Worm (Caenorhabditis elegans) whole organism, L4 larva: ENCODE results near the gene nhr-238.

Experiments used
- D1046.2 ChIP-seq: fragments of 200-800 bp; sonication (Bioruptor generic); IDR thresholded peaks from 2 replicates; pipeline ENCODE4 v1.3.6; 2022; ENCODE audit warnings: missing genetic modification characterization, missing compliant biosample characterization
- F37D6.2 ChIP-seq: sonication (generic microtip); optimal IDR thresholded peaks from 2 replicates; lab custom pipeline; 2016; ENCODE audit warnings: mild to moderate bottlenecking, missing genetic modification characterization, missing compliant biosample characterization
- T26A8.4 ChIP-seq: fragments of 200-800 bp; sonication (Bioruptor generic); IDR thresholded peaks from 2 replicates; pipeline ENCODE4 v1.3.6; 2022; ENCODE audit warnings: missing genetic modification characterization, missing compliant biosample characterization
- Y5F2A.4 ChIP-seq: fragments of 200-800 bp; sonication (Bioruptor generic); optimal IDR thresholded peaks from 2 replicates; lab custom pipeline; 2018; ENCODE audit warnings: mild to moderate bottlenecking, missing genetic modification characterization, missing compliant biosample characterization
- aha-1 ChIP-seq: fragments of 150-350 bp; peaks from one replicate; lab custom pipeline; 2014; ENCODE audit warnings: missing biosample characterization, missing genetic modification characterization
- ama-1 ChIP-seq: fragments of 150-350 bp; optimal IDR thresholded peaks from 2 replicates; lab custom pipeline; 2014; ENCODE audit warnings: inconsistent platforms, mixed read lengths
- arid-1 ChIP-seq: fragments of 200-800 bp; sonication (Bioruptor generic); conservative IDR thresholded peaks from 2 replicates; pipeline ENCODE4 v1.3.6; 2022; ENCODE audit warnings: missing genetic modification reagents, missing genetic modification characterization, missing compliant biosample characterization
- attf-4 ChIP-seq: sonication (generic microtip); optimal IDR thresholded peaks from 3 replicates; lab custom pipeline; 2017; ENCODE audit warnings: missing biosample characterization, missing genetic modification characterization
- ceh-32 ChIP-seq: sonication (generic microtip); optimal IDR thresholded peaks from 2 replicates; lab custom pipeline; 2016; ENCODE audit warnings: mild to moderate bottlenecking, missing genetic modification characterization, missing compliant biosample characterization; ENCODE audit not compliant: poor library complexity
- ceh-62 ChIP-seq: sonication (generic microtip); optimal IDR thresholded peaks from 2 replicates; lab custom pipeline; 2017; ENCODE audit warnings: missing biosample characterization, missing genetic modification characterization
- ceh-82 ChIP-seq: sonication (generic microtip); optimal IDR thresholded peaks from 2 replicates; lab custom pipeline; 2017; ENCODE audit warnings: missing biosample characterization, missing genetic modification characterization
- daf-12 ChIP-seq: fragments of 150-350 bp; optimal IDR thresholded peaks from 2 replicates; lab custom pipeline; 2014; ENCODE audit warnings: missing biosample characterization, missing genetic modification reagents, missing genetic modification characterization
- daf-16 ChIP-seq, 3 experiments: sonication (generic microtip); optimal IDR thresholded peaks; 2 replicates each; lab custom pipeline; 2016 to 2017; ENCODE audit warnings: missing genetic modification characterization in 3 of 3, missing genetic modification reagents in 3 of 3, mild to moderate bottlenecking in 2 of 3, missing compliant biosample characterization in 2 of 3, missing biosample characterization in 1 of 3, moderate library complexity in 1 of 3
- daf-19 ChIP-seq: fragments of 200-800 bp; sonication (Bioruptor generic); conservative IDR thresholded peaks from 2 replicates; pipeline ENCODE4 v1.3.6; 2022; ENCODE audit warnings: missing genetic modification characterization, missing compliant biosample characterization
- dmd-6 ChIP-seq: fragments of 200-800 bp; sonication (Bioruptor generic); IDR thresholded peaks from 2 replicates; pipeline ENCODE4 v1.3.6; 2022; ENCODE audit warnings: missing genetic modification reagents, missing genetic modification characterization, missing compliant biosample characterization
- dpl-1 ChIP-seq: fragments of 150-350 bp; optimal IDR thresholded peaks from 2 replicates; lab custom pipeline; 2014; ENCODE audit warnings: missing biosample characterization, missing genetic modification reagents, missing genetic modification characterization
- dve-1 ChIP-seq: sonication (generic microtip); optimal IDR thresholded peaks from 2 replicates; lab custom pipeline; 2017; ENCODE audit warnings: antibody characterized with exemption, mild to moderate bottlenecking, missing genetic modification characterization, missing compliant biosample characterization; ENCODE audit not compliant: insufficient read depth
- fos-1 ChIP-seq: fragments of 150-350 bp; optimal IDR thresholded peaks from 2 replicates; lab custom pipeline; 2014; ENCODE audit warnings: missing biosample characterization, missing genetic modification characterization
- gei-8 ChIP-seq: fragments of 200-800 bp; sonication (Bioruptor generic); optimal IDR thresholded peaks from 2 replicates; lab custom pipeline; 2018; ENCODE audit warnings: mild to moderate bottlenecking, missing genetic modification characterization, missing compliant biosample characterization
- hif-1 ChIP-seq, 2 experiments: sonication (generic microtip); optimal IDR thresholded peaks; 2 replicates each; lab custom pipeline; 2016 to 2017; ENCODE audit warnings: missing compliant biosample characterization in 2 of 2, missing genetic modification characterization in 2 of 2, missing genetic modification reagents in 2 of 2, missing genotype in 2 of 2, mild to moderate bottlenecking in 1 of 2
- hlh-11 ChIP-seq: fragments of 200-800 bp; sonication (Bioruptor generic); optimal IDR thresholded peaks from 2 replicates; lab custom pipeline; 2018; ENCODE audit warnings: mild to moderate bottlenecking, missing genetic modification characterization, missing compliant biosample characterization
- jun-1 ChIP-seq: fragments of 150-350 bp; optimal IDR thresholded peaks from 2 replicates; lab custom pipeline; 2014; ENCODE audit warnings: missing biosample characterization, missing genetic modification reagents, missing genetic modification characterization
- lim-7 ChIP-seq: fragments of 200-800 bp; sonication (Bioruptor generic); IDR thresholded peaks from 2 replicates; pipeline ENCODE4 v1.3.6; 2022; ENCODE audit warnings: missing genetic modification characterization, missing compliant biosample characterization
- lin-13 ChIP-seq: fragments of 150-350 bp; optimal IDR thresholded peaks from 2 replicates; lab custom pipeline; 2014; ENCODE audit warnings: missing biosample characterization, missing genetic modification reagents, missing genetic modification characterization
- lin-39 ChIP-seq: fragments of 150-350 bp; optimal IDR thresholded peaks from 2 replicates; lab custom pipeline; 2014; ENCODE audit warnings: missing biosample characterization, missing genetic modification reagents, missing genetic modification characterization
- lsy-2 ChIP-seq, 2 experiments: fragments of 150-350 bp in 1 of 2; sonication (generic microtip) in 1 of 2; optimal IDR thresholded peaks; 2 replicates each; lab custom pipeline; 2014 to 2017; ENCODE audit warnings: missing biosample characterization in 2 of 2, missing genetic modification characterization in 2 of 2
- madf-5 ChIP-seq, 2 experiments: fragments of 200-800 bp; sonication (Bioruptor generic); IDR thresholded peaks; 2 replicates each; pipeline ENCODE4 v1.3.6; 2022; ENCODE audit warnings: missing compliant biosample characterization in 2 of 2, missing genetic modification characterization in 2 of 2
- mdt-29 ChIP-seq: fragments of 200-800 bp; sonication (Bioruptor generic); IDR thresholded peaks from 2 replicates; pipeline ENCODE4 v1.3.6; 2022; ENCODE audit warnings: missing genetic modification reagents, missing genetic modification characterization, missing compliant biosample characterization
- mes-2 ChIP-seq: sonication (generic microtip); optimal IDR thresholded peaks from 2 replicates; lab custom pipeline; 2016; ENCODE audit warnings: missing genotype, mild to moderate bottlenecking, missing genetic modification characterization, missing compliant biosample characterization; ENCODE audit not compliant: poor library complexity, severe bottlenecking
- nhr-102 ChIP-seq: sonication (generic microtip); optimal IDR thresholded peaks from 2 replicates; lab custom pipeline; 2016; ENCODE audit warnings: mild to moderate bottlenecking, missing genetic modification characterization, moderate library complexity, missing compliant biosample characterization
- nhr-28 ChIP-seq: fragments of 150-350 bp; optimal IDR thresholded peaks from 2 replicates; lab custom pipeline; 2014; ENCODE audit warnings: missing biosample characterization, missing genetic modification characterization
- nhr-77 ChIP-seq: fragments of 150-350 bp; optimal IDR thresholded peaks from 2 replicates; lab custom pipeline; 2014; ENCODE audit warnings: missing biosample characterization, missing genetic modification characterization
- php-3 ChIP-seq: fragments of 200-800 bp; sonication (Bioruptor generic); IDR thresholded peaks from 2 replicates; pipeline ENCODE4 v1.3.6; 2022; ENCODE audit warnings: missing genetic modification reagents, missing genetic modification characterization, missing compliant biosample characterization
- snpc-4 ChIP-seq: fragments of 150-350 bp; optimal IDR thresholded peaks from 2 replicates; lab custom pipeline; 2014; ENCODE audit warnings: missing biosample characterization, missing genetic modification characterization
- spr-3 ChIP-seq: fragments of 200-800 bp; sonication (Bioruptor generic); optimal IDR thresholded peaks from 2 replicates; lab custom pipeline; 2018; ENCODE audit warnings: mild to moderate bottlenecking, missing genetic modification characterization, missing compliant biosample characterization
- tag-97 ChIP-seq: fragments of 200-800 bp; sonication (Bioruptor generic); IDR thresholded peaks from 2 replicates; pipeline ENCODE4 v1.3.6; 2022; ENCODE audit warnings: missing genetic modification characterization, missing compliant biosample characterization
- unc-130 ChIP-seq: sonication (generic microtip); optimal IDR thresholded peaks from 2 replicates; lab custom pipeline; 2016; ENCODE audit warnings: missing genetic modification reagents, missing genetic modification characterization, missing compliant biosample characterization
- unc-39 ChIP-seq: sonication (generic microtip); optimal IDR thresholded peaks from 2 replicates; lab custom pipeline; 2017; ENCODE audit warnings: missing biosample characterization, missing genetic modification characterization
- unc-62 ChIP-seq, 3 experiments: fragments of 150-350 bp in 1 of 3; sonication (generic microtip); optimal IDR thresholded peaks in 2 of 3; peaks in 1 of 3; 1 replicate in 1 of 3; 2 replicates in 2 of 3; lab custom pipeline; 2014 to 2017; ENCODE audit warnings: missing biosample characterization in 3 of 3, missing genetic modification characterization in 3 of 3, missing genetic modification reagents in 3 of 3, missing genotype in 1 of 3
- vab-7 ChIP-seq: fragments of 200-800 bp; sonication (Bioruptor generic); IDR thresholded peaks from 2 replicates; pipeline ENCODE4 v1.3.6; 2022; ENCODE audit warnings: missing genetic modification reagents, missing genetic modification characterization, missing compliant biosample characterization
- zfp-3 ChIP-seq: fragments of 200-800 bp; sonication (Bioruptor generic); conservative IDR thresholded peaks from 2 replicates; pipeline ENCODE4 v1.3.6; 2022; ENCODE audit warnings: missing genetic modification reagents, missing genetic modification characterization, missing compliant biosample characterization
- ztf-7 ChIP-seq: fragments of 150-350 bp; optimal IDR thresholded peaks from 2 replicates; lab custom pipeline; 2014; ENCODE audit warnings: missing biosample characterization, missing genetic modification characterization

Gene nhr-238

ce11 chrV:1620537-1620936 is 8.7 kb downstream of the nhr-238 start:
- no peak for TF ChIP-seq F37D6.2 (tag; lab: Kevin White, UChicago)
- TF ChIP-seq dmd-6 (GFP tag; lab: Robert Waterston, UW), result peak; percentile 15; the same call in 1 of the 2 replicates
- TF ChIP-seq daf-12 (tag; lab: Kevin White, UChicago), result no peak
- TF ChIP-seq hif-1 (tag; optimal IDR thresholded peaks at IDR 0.05; lab: Kevin White, UChicago), result no peak
- TF ChIP-seq dve-1 (tag; lab: Kevin White, UChicago), result peak; percentile 20
- TF ChIP-seq dpl-1 (GFP tag; lab: Kevin White, UChicago), result no peak

- TF ChIP-seq ama-1 (lab: Kevin White, UChicago) (no peak), T26A8.4 (GFP tag; lab: Robert Waterston, UW) (no peak), ztf-7 (tag; lab: Kevin White, UChicago) (no peak), attf-4 (tag; lab: Kevin White, UChicago) (no peak), unc-130 (GFP tag; lab: Kevin White, UChicago) (no peak), php-3 (GFP tag; lab: Robert Waterston, UW) (no peak), D1046.2 (GFP tag; lab: Robert Waterston, UW) (no peak), vab-7 (no peak), zfp-3 (GFP tag; lab: Robert Waterston, UW) (no peak), lin-39 (tag; lab: Kevin White, UChicago) (no peak), snpc-4 (no peak), ceh-62 (tag; lab: Kevin White, UChicago) (no peak), jun-1 (tag; lab: Kevin White, UChicago) (no peak), gei-8 (no peak), lin-13 (no peak), arid-1 (GFP tag; lab: Robert Waterston, UW) (no peak), nhr-102 (no peak), lsy-2 (tag; optimal IDR thresholded peaks at IDR 0.05; lab: Kevin White, UChicago) (no peak), ceh-82 (no peak), unc-39 (no peak)
These were observed 10.5 kb downstream of the nhr-238 start, which contains the start of gene nhr-179 for ce11 chrV:1618760-1619159. nhr-179 (minus strand) TSS chrV:1618860.

ce11 chrV:1614726-1615125 is 14.5 kb downstream of the nhr-238 start, which contains the start of gene srbc-41:
srbc-41 (minus strand) TSS chrV:1614826.
- TF ChIP-seq gei-8 (no peak), vab-7 (no peak)
- TF ChIP-seq, all 104 proteins: peak for 0

ce11 chrV:1611570-1611969 is 17.7 kb downstream of the nhr-238 start:
- TF ChIP-seq aha-1 (tag; lab: Kevin White, UChicago) (peak; percentile 95), tag-97 (GFP tag; lab: Robert Waterston, UW) (no peak), unc-62 (GFP tag; optimal IDR thresholded peaks at IDR 0.05 in 1 of 2; lab: Kevin White, UChicago) (peak in 1 of 2 experiments; percentile 1), unc-62 (tag; optimal IDR thresholded peaks at IDR 0.05; lab: Kevin White, UChicago) (no peak)

- no peak for TF ChIP-seq daf-16 (GFP tag; optimal IDR thresholded peaks at IDR 0.05; lab: Kevin White, UChicago)
- peak; percentile 81 for TF ChIP-seq daf-16 (tag; optimal IDR thresholded peaks at IDR 0.05; lab: Kevin White, UChicago)
- TF ChIP-seq php-3 (GFP tag; lab: Robert Waterston, UW), result peak; percentile 56; the same call in 1 of the 2 replicates
- no peak for TF ChIP-seq lin-39 (tag; lab: Kevin White, UChicago)
- TF ChIP-seq Y5F2A.4 (GFP tag; lab: Kevin White, UChicago), result no peak
- TF ChIP-seq nhr-77 (tag; lab: Kevin White, UChicago), result peak; percentile 16
- TF ChIP-seq madf-5 (GFP tag; IDR thresholded peaks at IDR 0.05; lab: Robert Waterston, UW), result no peak
- no peak for TF ChIP-seq jun-1 (tag; lab: Kevin White, UChicago)
- no peak for TF ChIP-seq spr-3 (GFP tag; lab: Kevin White, UChicago)
- peak; percentile 51 for TF ChIP-seq hlh-11 (tag; lab: Kevin White, UChicago)
- TF ChIP-seq F37D6.2 (tag; lab: Kevin White, UChicago), result no peak
- peak; percentile 65 for TF ChIP-seq dve-1 (tag; lab: Kevin White, UChicago)
- TF ChIP-seq unc-62 (GFP tag; optimal IDR thresholded peaks at IDR 0.05 in 1 of 2; lab: Kevin White, UChicago), result peak in 1 of 2 experiments; percentile 35
- TF ChIP-seq unc-62 (tag; optimal IDR thresholded peaks at IDR 0.05; lab: Kevin White, UChicago), result no peak
- no peak for TF ChIP-seq lim-7 (GFP tag; lab: Robert Waterston, UW)
- no peak for TF ChIP-seq fos-1
- TF ChIP-seq dmd-6 (GFP tag; lab: Robert Waterston, UW), result peak; percentile 63
- TF ChIP-seq mes-2, result no peak
- no peak for TF ChIP-seq mdt-29
- TF ChIP-seq aha-1 (tag; lab: Kevin White, UChicago), result peak; percentile 5
- TF ChIP-seq ceh-32, result no peak
- TF ChIP-seq daf-19 (GFP tag; lab: Robert Waterston, UW), result no peak
- peak; percentile 89 for TF ChIP-seq nhr-28 (tag; lab: Kevin White, UChicago)
- TF ChIP-seq ceh-82, result no peak
- TF ChIP-seq tag-97 (GFP tag; lab: Robert Waterston, UW), result no peak
These were observed 19.1 kb downstream of the nhr-238 start, which contains the start of gene nhr-177 for ce11 chrV:1610097-1610496. nhr-177 (plus strand) TSS chrV:1610263.
